Fruit fly (Drosophila melanogaster) whole organism, embryonic: Measurements from ENCODE around the gene CG10761.

ENCODE experiments used
- Atf6 ChIP-seq: fragments of 200-800 bp; sonication (Bioruptor generic); IDR thresholded peaks from 2 replicates; pipeline ENCODE4 v1.3.6; 2022; ENCODE audit warnings: missing biosample characterization, missing genetic modification characterization
- B-H1 ChIP-seq: fragments of 200-800 bp; sonication (Bioruptor generic); IDR thresholded peaks from 3 replicates; pipeline ENCODE4 v1.3.6; 2022; ENCODE audit warnings: missing biosample characterization, missing genetic modification characterization
- B-H2 ChIP-seq: fragments of 200-800 bp; sonication (Bioruptor generic); optimal IDR thresholded peaks from 2 replicates; lab custom pipeline; 2018; ENCODE audit warnings: missing biosample characterization, mild to moderate bottlenecking, missing genetic modification characterization
- BtbVII ChIP-seq: fragments of 200-800 bp; sonication (Bioruptor generic); optimal IDR thresholded peaks from 3 replicates; lab custom pipeline; 2017; ENCODE audit warnings: missing biosample characterization, mild to moderate bottlenecking, missing genetic modification characterization
- Bteb2 ChIP-seq: fragments of 200-800 bp; sonication (Bioruptor generic); optimal IDR thresholded peaks from 2 replicates; lab custom pipeline; 2016; ENCODE audit warnings: missing biosample characterization, missing genetic modification characterization
- CG12769 ChIP-seq: fragments of 200-800 bp; sonication (Bioruptor generic); optimal IDR thresholded peaks from 2 replicates; lab custom pipeline; 2019; ENCODE audit warnings: missing biosample characterization, mild to moderate bottlenecking, missing genetic modification characterization, moderate library complexity
- CG13424 ChIP-seq: fragments of 200-800 bp; sonication (Bioruptor generic); optimal IDR thresholded peaks from 2 replicates; lab custom pipeline; 2019; ENCODE audit warnings: missing biosample characterization, mild to moderate bottlenecking, missing genetic modification characterization, moderate library complexity
- CG13775 ChIP-seq: fragments of 200-800 bp; sonication (Bioruptor generic); optimal IDR thresholded peaks from 3 replicates; lab custom pipeline; 2017; ENCODE audit warnings: missing biosample characterization, mild to moderate bottlenecking, missing genetic modification characterization
- CG14050 ChIP-seq: fragments of 200-800 bp; sonication (Bioruptor generic); IDR thresholded peaks from 3 replicates; pipeline ENCODE4 v1.3.6; 2022; ENCODE audit warnings: missing biosample characterization, missing genetic modification characterization
- CG15696 ChIP-seq: fragments of 200-800 bp; sonication (Bioruptor generic); optimal IDR thresholded peaks from 2 replicates; lab custom pipeline; 2019; ENCODE audit warnings: missing biosample characterization, mild to moderate bottlenecking, missing genetic modification characterization, moderate library complexity
- CG1603 ChIP-seq: fragments of 200-800 bp; sonication (Bioruptor generic); optimal IDR thresholded peaks from 2 replicates; lab custom pipeline; 2019; ENCODE audit warnings: missing biosample characterization, mild to moderate bottlenecking, missing genetic modification characterization, moderate library complexity
- CG16813 ChIP-seq: fragments of 200-800 bp; sonication (Bioruptor generic); IDR thresholded peaks from 3 replicates; pipeline ENCODE4 v1.3.6; 2022; ENCODE audit warnings: missing biosample characterization, missing genetic modification characterization; ENCODE audit not compliant: partially characterized antibody
- CG17186 ChIP-seq: fragments of 200-800 bp; sonication (Bioruptor generic); optimal IDR thresholded peaks from 3 replicates; lab custom pipeline; 2017; ENCODE audit warnings: missing biosample characterization, missing genetic modification reagents, missing genetic modification characterization
- CG17359 ChIP-seq: fragments of 200-800 bp; sonication (Bioruptor generic); optimal IDR thresholded peaks from 3 replicates; lab custom pipeline; 2018; ENCODE audit warnings: missing biosample characterization, mild to moderate bottlenecking, missing genetic modification characterization, moderate library complexity
- CG17802 ChIP-seq: fragments of 200-800 bp; sonication (Bioruptor generic); optimal IDR thresholded peaks from 2 replicates; lab custom pipeline; 2018; ENCODE audit warnings: missing biosample characterization, mild to moderate bottlenecking, missing genetic modification characterization, moderate library complexity
- CG18764 ChIP-seq: fragments of 200-800 bp; sonication (Bioruptor generic); optimal IDR thresholded peaks from 3 replicates; lab custom pipeline; 2016; ENCODE audit warnings: missing biosample characterization, missing genetic modification characterization
- CG2202 ChIP-seq: fragments of 200-800 bp; sonication (Bioruptor generic); optimal IDR thresholded peaks from 2 replicates; lab custom pipeline; 2018; ENCODE audit warnings: missing biosample characterization, mild to moderate bottlenecking, missing genetic modification characterization
- CG30403 ChIP-seq: fragments of 200-800 bp; sonication (Bioruptor generic); optimal IDR thresholded peaks from 3 replicates; lab custom pipeline; 2016; ENCODE audit warnings: missing biosample characterization, missing genetic modification characterization
- CG31365 ChIP-seq: fragments of 200-800 bp; sonication (Bioruptor generic); optimal IDR thresholded peaks from 2 replicates; lab custom pipeline; 2018; ENCODE audit warnings: missing biosample characterization, mild to moderate bottlenecking, missing genetic modification characterization
- CG31441 ChIP-seq: fragments of 200-800 bp; sonication (Bioruptor generic); IDR thresholded peaks from 2 replicates; pipeline ENCODE4 v1.3.6; 2022; ENCODE audit warnings: missing biosample characterization, missing genetic modification characterization
- CG3847 ChIP-seq: fragments of 200-800 bp; sonication (Bioruptor generic); IDR thresholded peaks from 2 replicates; pipeline ENCODE4 v1.3.6; 2022; ENCODE audit warnings: missing biosample characterization, missing genetic modification characterization
- CG4360 ChIP-seq: fragments of 200-800 bp; sonication (Bioruptor generic); IDR thresholded peaks from 2 replicates; pipeline ENCODE4 v1.3.6; 2022; ENCODE audit warnings: missing biosample characterization, missing genetic modification characterization
- CG6272 ChIP-seq: fragments of 200-800 bp; sonication (Bioruptor generic); IDR thresholded peaks from 2 replicates; pipeline ENCODE4 v1.3.6; 2022; ENCODE audit warnings: missing biosample characterization, missing genetic modification characterization
- CG8388 ChIP-seq: fragments of 200-800 bp; sonication (Bioruptor generic); optimal IDR thresholded peaks from 2 replicates; lab custom pipeline; 2019; ENCODE audit warnings: missing biosample characterization, mild to moderate bottlenecking, missing genetic modification characterization, moderate library complexity
- CG8765 ChIP-seq: fragments of 200-800 bp; sonication (Bioruptor generic); IDR thresholded peaks from 2 replicates; pipeline ENCODE4 v1.3.6; 2022; ENCODE audit warnings: missing biosample characterization, missing genetic modification characterization
- CTCF ChIP-seq: fragments of 200-800 bp; sonication (Bioruptor generic); optimal IDR thresholded peaks from 2 replicates; lab custom pipeline; 2017; ENCODE audit warnings: missing biosample characterization, mild to moderate bottlenecking, missing genetic modification characterization, moderate library complexity
- Dip2 ChIP-seq: fragments of 200-800 bp; sonication (Bioruptor generic); IDR thresholded peaks from 2 replicates; pipeline ENCODE4 v1.3.6; 2022; ENCODE audit warnings: missing biosample characterization, missing genetic modification characterization
- Dref ChIP-seq: fragments of 200-800 bp; sonication (Bioruptor generic); IDR thresholded peaks from 2 replicates; pipeline ENCODE4 v1.3.6; 2022; ENCODE audit warnings: missing biosample characterization, missing genetic modification characterization
- ERR ChIP-seq: fragments of 200-800 bp; sonication (Bioruptor generic); optimal IDR thresholded peaks from 2 replicates; lab custom pipeline; 2016; ENCODE audit warnings: missing biosample characterization, missing genetic modification characterization
- HLH3B ChIP-seq: fragments of 200-800 bp; sonication (Bioruptor generic); IDR thresholded peaks from 2 replicates; pipeline ENCODE4 v1.3.6; 2022; ENCODE audit warnings: missing biosample characterization, missing genetic modification characterization
- HmgZ ChIP-seq: fragments of 200-800 bp; sonication (Bioruptor generic); optimal IDR thresholded peaks from 2 replicates; lab custom pipeline; 2018; ENCODE audit warnings: missing biosample characterization, mild to moderate bottlenecking, missing genetic modification characterization
- Hmr ChIP-seq: fragments of 200-800 bp; sonication (Bioruptor generic); optimal IDR thresholded peaks from 3 replicates; lab custom pipeline; 2017; ENCODE audit warnings: mild to moderate bottlenecking, missing biosample characterization, missing genetic modification reagents, missing genetic modification characterization
- MTF-1 ChIP-seq: fragments of 200-800 bp; sonication (Bioruptor generic); optimal IDR thresholded peaks from 2 replicates; lab custom pipeline; 2018; ENCODE audit warnings: missing biosample characterization, mild to moderate bottlenecking, missing genetic modification characterization, borderline replicate concordance
- Med ChIP-seq: fragments of 200-800 bp; sonication (Bioruptor generic); peaks from one replicate; lab custom pipeline; 2016; ENCODE audit warnings: missing biosample characterization, missing genetic modification characterization, mild to moderate bottlenecking, inconsistent platforms, moderate library complexity
- Trl ChIP-seq, 3 experiments: fragments of >200 bp in 2 of 3; fragments of 200-800 bp in 1 of 3; sonication (Bioruptor generic) in 1 of 3; optimal IDR thresholded peaks; 2 replicates in 1 of 3; 3 replicates in 2 of 3; lab custom pipeline; 2016 to 2017; ENCODE audit warnings: missing biosample characterization in 1 of 3, missing genetic modification characterization in 1 of 3
- aop ChIP-seq: fragments of 200-800 bp; sonication (Bioruptor generic); IDR thresholded peaks from 2 replicates; pipeline ENCODE4 v1.3.6; 2022; ENCODE audit warnings: missing biosample characterization, missing genetic modification characterization
- dati ChIP-seq: fragments of 200-800 bp; sonication (Bioruptor generic); IDR thresholded peaks from 2 replicates; pipeline ENCODE4 v1.3.6; 2022; ENCODE audit warnings: missing biosample characterization, missing genetic modification characterization
- dmrt11E ChIP-seq: fragments of 200-800 bp; sonication (Bioruptor generic); optimal IDR thresholded peaks from 3 replicates; lab custom pipeline; 2018; ENCODE audit warnings: missing biosample characterization, mild to moderate bottlenecking, missing genetic modification characterization, moderate library complexity
- dysf ChIP-seq: fragments of 200-800 bp; sonication (Bioruptor generic); IDR thresholded peaks from 3 replicates; pipeline ENCODE4 v1.3.6; 2022; ENCODE audit warnings: missing biosample characterization, missing genetic modification characterization
- ewg ChIP-seq: fragments of 200-800 bp; sonication (Bioruptor generic); optimal IDR thresholded peaks from 3 replicates; lab custom pipeline; 2017; ENCODE audit warnings: mild to moderate bottlenecking, missing biosample characterization, missing genetic modification reagents, missing genetic modification characterization
- gce ChIP-seq: fragments of 200-800 bp; sonication (Bioruptor generic); IDR thresholded peaks from 3 replicates; pipeline ENCODE4 v1.3.6; 2022; ENCODE audit warnings: missing biosample characterization, missing genetic modification characterization
- ind ChIP-seq: fragments of 200-800 bp; sonication (Bioruptor generic); optimal IDR thresholded peaks from 3 replicates; lab custom pipeline; 2016; ENCODE audit warnings: missing biosample characterization, missing genetic modification characterization
- jumu ChIP-seq: fragments of 200-800 bp; sonication (Bioruptor generic); optimal IDR thresholded peaks from 3 replicates; lab custom pipeline; 2016; ENCODE audit warnings: missing biosample characterization, missing genetic modification characterization
- ken ChIP-seq: fragments of 200-800 bp; sonication (Bioruptor generic); IDR thresholded peaks from 3 replicates; pipeline ENCODE4 v1.3.6; 2022; ENCODE audit warnings: missing biosample characterization, missing genetic modification characterization
- nerfin-1 ChIP-seq: fragments of 200-800 bp; sonication (Bioruptor generic); optimal IDR thresholded peaks from 3 replicates; lab custom pipeline; 2019; ENCODE audit warnings: missing biosample characterization, mild to moderate bottlenecking, missing genetic modification characterization, moderate library complexity
- nerfin-2 ChIP-seq: fragments of 200-800 bp; sonication (Bioruptor generic); IDR thresholded peaks from 2 replicates; pipeline ENCODE4 v1.3.6; 2022; ENCODE audit warnings: missing biosample characterization, missing genetic modification characterization; ENCODE audit not compliant: partially characterized antibody
- scrt ChIP-seq: fragments of 200-800 bp; sonication (Bioruptor generic); optimal IDR thresholded peaks from 2 replicates; lab custom pipeline; 2018; ENCODE audit warnings: missing biosample characterization, mild to moderate bottlenecking, missing genetic modification characterization, moderate library complexity
- stwl ChIP-seq: fragments of 200-800 bp; sonication (Bioruptor generic); optimal IDR thresholded peaks from 3 replicates; lab custom pipeline; 2018; ENCODE audit warnings: missing biosample characterization, mild to moderate bottlenecking, missing genetic modification characterization, moderate library complexity
- vnd ChIP-seq: fragments of 200-800 bp; sonication (Bioruptor generic); IDR thresholded peaks from 3 replicates; pipeline ENCODE4 v1.3.6; 2022; ENCODE audit warnings: missing biosample characterization, missing genetic modification characterization; ENCODE audit not compliant: partially characterized antibody
- zen ChIP-seq: fragments of 200-800 bp; sonication (Bioruptor generic); optimal IDR thresholded peaks from 3 replicates; lab custom pipeline; 2018; ENCODE audit warnings: missing biosample characterization, mild to moderate bottlenecking, missing genetic modification characterization, moderate library complexity

CG10761 gene

DNA sequence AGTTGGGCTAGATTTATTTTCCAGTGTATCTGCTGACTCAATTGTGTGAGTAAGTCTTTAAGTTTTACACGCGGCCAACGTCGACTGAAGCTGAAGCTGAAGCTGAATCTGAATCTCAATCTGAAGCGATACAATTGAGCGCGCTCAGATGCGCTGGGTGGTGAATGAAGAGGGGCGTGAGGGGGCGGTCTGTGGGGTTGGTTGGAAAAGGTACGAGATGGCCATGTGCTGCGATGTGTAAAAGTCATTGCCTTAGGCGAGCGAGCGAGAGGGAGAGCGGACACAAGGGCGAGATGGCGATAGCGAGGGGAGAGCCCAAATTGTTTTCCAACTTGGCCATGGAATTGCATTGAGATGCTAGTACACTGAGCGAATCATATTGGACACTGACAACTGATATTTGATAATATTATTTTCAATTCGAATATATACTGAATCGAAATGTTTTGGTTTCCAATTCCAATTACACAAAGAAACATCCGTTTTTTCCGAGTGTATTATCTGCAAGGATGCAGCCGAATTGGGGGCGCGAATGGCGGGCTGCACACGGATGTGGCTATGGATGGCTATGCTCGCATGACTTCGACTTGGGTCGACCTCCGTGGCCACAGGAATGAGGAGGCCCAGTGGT is 34.1 kb upstream of the CG10761 start (continued):
- TF ChIP-seq CG31365 (tag; lab: Kevin White, UChicago), result no peak
- TF ChIP-seq Bteb2 (GFP tag; lab: Kevin White, UChicago), result no peak
- TF ChIP-seq CG17186 (GFP tag; lab: Kevin White, UChicago), result no peak
- peak; percentile 45 for TF ChIP-seq CG13424 (tag; lab: Kevin White, UChicago)
- no peak for TF ChIP-seq CG3847 (GFP tag; lab: Robert Waterston, UW)
- TF ChIP-seq gce, result no peak
- TF ChIP-seq B-H2 (GFP tag; lab: Kevin White, UChicago), result no peak
- TF ChIP-seq dysf (GFP tag; lab: Robert Waterston, UW), result peak; percentile 74
- peak; percentile 23 for TF ChIP-seq ewg (GFP tag; lab: Kevin White, UChicago)
- TF ChIP-seq B-H1 (GFP tag; lab: Robert Waterston, UW), result peak; percentile 31; the same call in 1 of the 3 replicates
- TF ChIP-seq CG16813 (GFP tag; lab: Robert Waterston, UW), result no peak
- no peak for TF ChIP-seq HmgZ (tag; lab: Kevin White, UChicago)
- no peak for TF ChIP-seq CG2202 (tag; lab: Kevin White, UChicago)
- no peak for TF ChIP-seq scrt (GFP tag; lab: Kevin White, UChicago)
- TF ChIP-seq vnd, result no peak
- TF ChIP-seq CG15696 (tag; lab: Kevin White, UChicago), result no peak
- no peak for TF ChIP-seq CTCF (GFP tag; lab: Kevin White, UChicago)
- TF ChIP-seq CG8388 (GFP tag; lab: Kevin White, UChicago), result peak; percentile 47
- no peak for TF ChIP-seq ERR (GFP tag; lab: Kevin White, UChicago)
- peak; percentile 43 for TF ChIP-seq dmrt11E
- no peak for TF ChIP-seq dati (GFP tag; lab: Robert Waterston, UW)
- TF ChIP-seq CG4360, result 0 out of 2 replicates have a peak, but pooled peaks have one; percentile 11
- peak; percentile 50; the same call in 2 of the 3 replicates for TF ChIP-seq CG14050
- peak; percentile 28 for TF ChIP-seq CG30403 (GFP tag; lab: Kevin White, UChicago)
- peak; percentile 51 for TF ChIP-seq ind (GFP tag; lab: Kevin White, UChicago)
- TF ChIP-seq Dref (GFP tag; lab: Robert Waterston, UW), result no peak
- TF ChIP-seq stwl (tag; lab: Kevin White, UChicago), result no peak
- TF ChIP-seq Dip2 (GFP tag; lab: Robert Waterston, UW), result no peak
- peak; percentile 77 for TF ChIP-seq CG1603 (tag; lab: Kevin White, UChicago)
- TF ChIP-seq CG13775 (GFP tag; lab: Kevin White, UChicago), result no peak
- no peak for TF ChIP-seq zen
- TF ChIP-seq nerfin-1 (tag; lab: Kevin White, UChicago), result no peak
- TF ChIP-seq MTF-1 (GFP tag; lab: Kevin White, UChicago), result no peak
- no peak for TF ChIP-seq aop (GFP tag; lab: Robert Waterston, UW)
- TF ChIP-seq CG6272 (GFP tag; lab: Robert Waterston, UW), result no peak
- no peak for TF ChIP-seq Hmr
- TF ChIP-seq BtbVII (GFP tag; lab: Kevin White, UChicago), result no peak
- peak; percentile 73 for TF ChIP-seq CG17359 (tag; lab: Kevin White, UChicago)
- TF ChIP-seq jumu (GFP tag; lab: Kevin White, UChicago), result no peak
- TF ChIP-seq CG12769 (tag; lab: Kevin White, UChicago), result peak; percentile 59
- no peak for TF ChIP-seq CG18764 (GFP tag; lab: Kevin White, UChicago)
- peak; percentile 55; the same call in 1 of the 2 replicates for TF ChIP-seq CG31441 (GFP tag; lab: Robert Waterston, UW)
- TF ChIP-seq HLH3B (GFP tag; lab: Robert Waterston, UW), result peak; percentile 65
- peak; percentile 48; the same call in 1 of the 2 replicates for TF ChIP-seq Atf6
- no peak for TF ChIP-seq Trl (optimal IDR thresholded peaks at IDR 0.05; lab: Kevin White, UChicago)
- no peak for TF ChIP-seq Trl (GFP tag; optimal IDR thresholded peaks at IDR 0.05; lab: Kevin White, UChicago)
- no peak for TF ChIP-seq nerfin-2 (GFP tag; lab: Robert Waterston, UW)
- TF ChIP-seq Med (GFP tag; lab: Kevin White, UChicago), result peak; percentile 81
- peak; percentile 3 for TF ChIP-seq CG17802 (tag; lab: Kevin White, UChicago)
- TF ChIP-seq CG8765, result no peak
- TF ChIP-seq ken, result peak; percentile 65; the same call in 1 of the 3 replicates
